Fruit fly (Drosophila melanogaster) whole organism, prepupa: ENCODE data around the gene CG31675.
A peak's percentile ranks its signal among the peaks of the same experiment; 100 is the strongest.

Experiments
- Blimp-1 ChIP-seq: fragments of 200-800 bp; sonication (Bioruptor generic); optimal IDR thresholded peaks from 3 replicates; lab custom pipeline; 2017; ENCODE audit warnings: missing biosample characterization, missing genetic modification characterization, mild to moderate bottlenecking, moderate library complexity, missing genetic modification reagents
- CG10669 ChIP-seq: fragments of 200-800 bp; sonication (Bioruptor generic); optimal IDR thresholded peaks from 3 replicates; lab custom pipeline; 2018; ENCODE audit warnings: missing biosample characterization, mild to moderate bottlenecking, missing genetic modification characterization, moderate library complexity
- CG15336 ChIP-seq: fragments of 200-800 bp; sonication (Bioruptor generic); IDR thresholded peaks from 2 replicates; pipeline ENCODE4 v1.3.6; 2022; ENCODE audit warnings: missing biosample characterization, missing genetic modification characterization
- CG16779 ChIP-seq: fragments of 200-800 bp; sonication (Bioruptor generic); optimal IDR thresholded peaks from 3 replicates; lab custom pipeline; 2017; ENCODE audit warnings: missing biosample characterization, mild to moderate bottlenecking, missing genetic modification characterization
- CG3032 ChIP-seq: fragments of 200-800 bp; optimal IDR thresholded peaks from 2 replicates; lab custom pipeline; 2019; ENCODE audit warnings: missing biosample characterization, mild to moderate bottlenecking, missing genetic modification characterization, moderate library complexity
- CG31627 ChIP-seq: fragments of 200-800 bp; sonication (Bioruptor generic); optimal IDR thresholded peaks from 3 replicates; lab custom pipeline; 2016; ENCODE audit warnings: missing biosample characterization, missing genetic modification characterization
- CG32006 ChIP-seq: fragments of 200-800 bp; sonication (Bioruptor generic); optimal IDR thresholded peaks from 3 replicates; lab custom pipeline; 2017; ENCODE audit warnings: missing biosample characterization, mild to moderate bottlenecking, missing genetic modification characterization
- CG6163 ChIP-seq: fragments of 200-800 bp; sonication (Bioruptor generic); IDR thresholded peaks from 3 replicates; pipeline ENCODE4 v1.3.6; 2022; ENCODE audit warnings: missing biosample characterization, missing genetic modification characterization
- CG6276 ChIP-seq: fragments of 200-800 bp; sonication (Bioruptor generic); optimal IDR thresholded peaks from 2 replicates; lab custom pipeline; 2017; ENCODE audit warnings: missing biosample characterization, mild to moderate bottlenecking, missing genetic modification characterization
- CG6808 ChIP-seq: fragments of 200-800 bp; sonication (Bioruptor generic); optimal IDR thresholded peaks from 3 replicates; lab custom pipeline; 2017; ENCODE audit warnings: missing biosample characterization, missing genetic modification characterization, mild to moderate bottlenecking, moderate library complexity, missing genetic modification reagents
- CG6854 ChIP-seq: fragments of 200-800 bp; sonication (Bioruptor generic); optimal IDR thresholded peaks from 2 replicates; lab custom pipeline; 2017; ENCODE audit warnings: missing biosample characterization, mild to moderate bottlenecking, missing genetic modification characterization
- CG7368 ChIP-seq: fragments of 200-800 bp; sonication (Bioruptor generic); optimal IDR thresholded peaks from 3 replicates; lab custom pipeline; 2016; ENCODE audit warnings: missing biosample characterization, missing genetic modification characterization
- CG8119 ChIP-seq: fragments of 200-800 bp; sonication (Bioruptor generic); IDR thresholded peaks from 3 replicates; pipeline ENCODE4 v1.3.6; 2022; ENCODE audit warnings: missing biosample characterization, missing genetic modification characterization
- Eip75B ChIP-seq: fragments of 200-800 bp; sonication (Bioruptor generic); optimal IDR thresholded peaks from 3 replicates; lab custom pipeline; 2016; ENCODE audit warnings: missing biosample characterization, missing genetic modification characterization
- Eip78C ChIP-seq: fragments of 200-800 bp; sonication (Bioruptor generic); peaks from one replicate; lab custom pipeline; 2016; ENCODE audit warnings: missing biosample characterization, missing genetic modification characterization
- Eip93F ChIP-seq: fragments of 200-800 bp; sonication (Bioruptor generic); optimal IDR thresholded peaks from 2 replicates; lab custom pipeline; 2016; ENCODE audit warnings: missing biosample characterization, mild to moderate bottlenecking, missing genetic modification characterization
- Hr38 ChIP-seq: sonication (Bioruptor generic); optimal IDR thresholded peaks from 2 replicates; lab custom pipeline; 2016; ENCODE audit warnings: missing biosample characterization, missing genetic modification characterization
- Smox ChIP-seq: fragments of 200-800 bp; sonication (Bioruptor generic); optimal IDR thresholded peaks from 3 replicates; lab custom pipeline; 2016; ENCODE audit warnings: missing biosample characterization, missing genetic modification characterization
- Sox14 ChIP-seq: fragments of 200-800 bp; sonication (Bioruptor generic); optimal IDR thresholded peaks from 3 replicates; lab custom pipeline; 2016; ENCODE audit warnings: missing biosample characterization, missing genetic modification characterization
- achi ChIP-seq: fragments of 200-800 bp; sonication (Bioruptor generic); optimal IDR thresholded peaks from 3 replicates; lab custom pipeline; 2016; ENCODE audit warnings: missing biosample characterization, missing genetic modification characterization
- acj6 ChIP-seq: fragments of 200-800 bp; sonication (Bioruptor generic); optimal IDR thresholded peaks from 3 replicates; lab custom pipeline; 2016; ENCODE audit warnings: missing biosample characterization, missing genetic modification characterization
- dsx ChIP-seq: fragments of 200-800 bp; optimal IDR thresholded peaks from 3 replicates; lab custom pipeline; 2019; ENCODE audit warnings: missing biosample characterization, mild to moderate bottlenecking, missing genetic modification characterization, moderate library complexity; ENCODE audit not compliant: poor library complexity, severe bottlenecking
- eg ChIP-seq: fragments of 200-800 bp; sonication (Bioruptor generic); IDR thresholded peaks from 3 replicates; pipeline ENCODE4 v1.3.6; 2022; ENCODE audit warnings: missing biosample characterization, missing genetic modification characterization
- fd59A ChIP-seq: fragments of 200-800 bp; sonication (Bioruptor generic); optimal IDR thresholded peaks from 2 replicates; lab custom pipeline; 2017; ENCODE audit warnings: missing biosample characterization, mild to moderate bottlenecking, missing genetic modification characterization, missing genetic modification reagents
- fkh ChIP-seq: fragments of 200-800 bp; sonication (Bioruptor generic); optimal IDR thresholded peaks from 3 replicates; lab custom pipeline; 2017; ENCODE audit warnings: missing biosample characterization, mild to moderate bottlenecking, missing genetic modification characterization, moderate library complexity
- net ChIP-seq: fragments of 200-800 bp; sonication (Bioruptor generic); optimal IDR thresholded peaks from 3 replicates; lab custom pipeline; 2016; ENCODE audit warnings: missing biosample characterization, missing genetic modification characterization
- salr ChIP-seq, 2 experiments: fragments of 200-800 bp; sonication (Bioruptor generic); optimal IDR thresholded peaks; 3 replicates each; lab custom pipeline; 2016 to 2018; ENCODE audit warnings: missing biosample characterization in 2 of 2, missing genetic modification characterization in 2 of 2, mild to moderate bottlenecking in 1 of 2
- spab ChIP-seq: fragments of 200-800 bp; sonication (Bioruptor generic); optimal IDR thresholded peaks from 2 replicates; lab custom pipeline; 2017; ENCODE audit warnings: missing biosample characterization, mild to moderate bottlenecking, missing genetic modification characterization, missing genetic modification reagents
- ss ChIP-seq, 2 experiments: fragments of 200-800 bp; sonication (Bioruptor generic); optimal IDR thresholded peaks; 2 replicates in 1 of 2; 3 replicates in 1 of 2; lab custom pipeline; 2017 to 2018; ENCODE audit warnings: mild to moderate bottlenecking in 2 of 2, missing biosample characterization in 2 of 2, missing genetic modification characterization in 2 of 2, moderate library complexity in 1 of 2
- svp ChIP-seq: fragments of 200-800 bp; sonication (Bioruptor generic); peaks from one replicate; lab custom pipeline; 2016; ENCODE audit warnings: missing biosample characterization, missing genetic modification characterization
- topi ChIP-seq: fragments of 200-800 bp; sonication (Bioruptor generic); optimal IDR thresholded peaks from 3 replicates; lab custom pipeline; 2016; ENCODE audit warnings: missing biosample characterization, missing genetic modification characterization

CG31675 gene

DNA sequence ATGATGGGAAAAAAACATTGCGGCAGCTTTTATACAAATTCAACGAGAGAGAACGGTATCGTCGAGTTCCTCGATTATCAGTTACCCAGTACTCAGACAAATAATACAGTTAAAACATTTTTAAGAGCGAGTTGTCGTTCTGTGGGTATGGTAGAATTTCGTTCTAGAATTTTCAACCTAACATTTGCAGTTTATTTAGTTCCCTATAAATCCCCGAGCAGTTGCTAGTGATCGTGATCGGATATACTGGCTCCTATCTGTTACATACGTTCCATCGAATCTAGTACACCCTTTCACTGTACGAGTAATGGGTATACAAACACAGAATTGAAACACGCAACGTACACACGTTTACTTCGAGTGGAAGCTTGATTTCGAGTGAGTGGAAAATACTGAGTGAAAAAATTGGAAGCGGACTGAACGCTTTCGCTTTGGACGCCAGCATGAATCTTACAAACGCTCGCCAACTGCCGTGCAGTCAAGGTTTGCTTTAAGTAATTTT, 2.7 kb upstream of the CG31675 start, which contains the start of gene CG9338 (continued):
- TF ChIP-seq salr (GFP tag; optimal IDR thresholded peaks at IDR 0.05; lab: Kevin White, UChicago) (peak in 1 of 2 experiments; percentile 53), CG6854 (GFP tag; lab: Kevin White, UChicago) (no peak), Hr38 (GFP tag; lab: Kevin White, UChicago) (no peak), CG8119 (peak; percentile 78; the same call in 2 of the 3 replicates), svp (GFP tag; lab: Kevin White, UChicago) (peak; percentile 90), CG6163 (no peak; the same call in 2 of the 3 replicates), spab (GFP tag; lab: Kevin White, UChicago) (peak; percentile 67), CG15336 (GFP tag; lab: Robert Waterston, UW) (peak; percentile 81), Smox (GFP tag; lab: Kevin White, UChicago) (peak; percentile 81), net (GFP tag; lab: Kevin White, UChicago) (peak; percentile 76), acj6 (peak; percentile 62), Eip93F (GFP tag; lab: Kevin White, UChicago) (no peak), topi (peak; percentile 84), dsx (no peak), Blimp-1 (GFP tag; lab: Kevin White, UChicago) (peak; percentile 83), CG32006 (peak; percentile 70), CG3032 (peak; percentile 81)

DNA sequence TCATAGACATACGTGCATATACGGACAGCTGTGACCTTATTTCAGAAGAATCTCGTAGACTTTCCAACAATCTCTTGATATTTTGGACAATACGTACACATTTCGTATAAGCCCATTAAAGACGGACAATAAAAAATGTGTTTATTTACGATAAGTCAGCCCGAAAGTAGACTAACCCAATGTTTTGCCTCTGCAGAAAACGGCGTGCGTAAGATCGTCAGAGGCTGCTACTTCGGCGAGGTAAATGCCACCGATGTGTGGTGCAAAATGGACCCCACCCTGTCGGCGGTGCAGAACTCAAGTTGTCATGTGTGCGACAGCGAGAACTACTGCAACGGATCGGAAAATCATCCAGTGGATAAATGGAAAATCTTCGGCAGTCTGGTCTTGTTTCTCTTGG, 1.4 kb downstream of the CG31675 start:
- TF ChIP-seq achi (GFP tag; lab: Kevin White, UChicago) = no peak
- no peak for TF ChIP-seq Sox14
- TF ChIP-seq fkh (GFP tag; lab: Kevin White, UChicago) = peak; percentile 6
- no peak for TF ChIP-seq CG7368

DNA sequence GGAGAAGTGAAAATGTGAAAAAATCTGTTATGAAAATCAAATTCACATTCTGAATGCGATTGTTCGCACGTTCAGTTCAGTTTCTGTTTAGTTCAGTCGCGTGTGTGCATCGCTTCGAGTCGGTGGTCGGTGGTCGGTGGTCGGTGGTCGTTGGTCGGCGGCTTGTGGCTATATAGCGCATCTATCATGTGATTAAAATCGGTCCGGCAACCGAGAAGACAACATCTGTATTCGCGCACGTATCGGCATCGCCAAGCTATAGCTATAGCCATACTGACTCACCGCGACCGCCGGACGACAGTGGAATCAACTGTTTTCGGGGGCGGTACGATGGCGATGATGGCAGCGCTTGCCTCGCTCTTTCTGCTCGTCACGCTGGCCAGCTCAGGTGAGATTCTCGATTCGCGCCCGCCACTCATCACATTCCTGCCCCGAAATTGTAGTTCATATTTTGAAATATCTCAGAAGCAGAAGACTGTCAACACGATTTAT, 2.3 kb downstream of the CG31675 start, which contains the start of gene CG14401:
CG14401 (plus strand) TSS at position 51 of the 492 bp plus-strand sequence.
- TF ChIP-seq Eip78C (GFP tag; lab: Kevin White, UChicago) = peak; percentile 27
- no peak for TF ChIP-seq dsx
- no peak for TF ChIP-seq CG16779 (tag; lab: Kevin White, UChicago)
- peak; percentile 54 for TF ChIP-seq svp (GFP tag; lab: Kevin White, UChicago)
- no peak for TF ChIP-seq spab (GFP tag; lab: Kevin White, UChicago)
- no peak for TF ChIP-seq fkh (GFP tag; lab: Kevin White, UChicago)
- TF ChIP-seq Eip75B (GFP tag; lab: Kevin White, UChicago) = no peak
- TF ChIP-seq CG31627 (GFP tag; lab: Kevin White, UChicago) = no peak
- TF ChIP-seq eg = no peak
- no peak for TF ChIP-seq fd59A (GFP tag; lab: Kevin White, UChicago)

- TF ChIP-seq CG10669 (GFP tag; lab: Kevin White, UChicago) = no peak
Measured at dm6 chr2L:20874514-20874913, 7.0 kb downstream of the CG31675 start.

DNA sequence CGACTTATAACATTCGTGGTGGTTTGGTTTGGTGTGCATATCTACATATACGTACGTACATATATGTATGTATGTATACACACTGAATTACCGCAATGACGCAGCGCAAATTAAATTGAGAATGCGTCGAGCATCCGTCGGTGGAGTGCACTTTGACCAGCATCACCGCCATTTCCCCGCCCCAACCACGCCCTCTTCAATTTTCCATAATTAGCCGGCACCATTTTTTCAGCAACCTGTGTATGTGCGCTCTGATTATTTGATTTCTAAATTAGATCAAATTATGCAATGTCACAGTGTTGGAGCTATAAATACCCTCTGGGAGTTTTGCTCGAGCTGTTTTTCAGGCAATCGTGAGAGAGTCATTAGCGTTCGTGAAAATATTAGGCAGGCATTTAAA, 10.5 kb downstream of the CG31675 start:
- peak; percentile 5 for TF ChIP-seq CG6276 (GFP tag; lab: Kevin White, UChicago)
- no peak for TF ChIP-seq CG8119
- peak; percentile 3 for TF ChIP-seq CG6808 (GFP tag; lab: Kevin White, UChicago)
- TF ChIP-seq CG7368 = no peak
- TF ChIP-seq CG6854 (GFP tag; lab: Kevin White, UChicago) = peak; percentile 6
- peak; percentile 9 to 41 for TF ChIP-seq ss (GFP tag; optimal IDR thresholded peaks at IDR 0.05; lab: Kevin White, UChicago)
- TF ChIP-seq CG16779 (tag; lab: Kevin White, UChicago) = no peak

DNA sequence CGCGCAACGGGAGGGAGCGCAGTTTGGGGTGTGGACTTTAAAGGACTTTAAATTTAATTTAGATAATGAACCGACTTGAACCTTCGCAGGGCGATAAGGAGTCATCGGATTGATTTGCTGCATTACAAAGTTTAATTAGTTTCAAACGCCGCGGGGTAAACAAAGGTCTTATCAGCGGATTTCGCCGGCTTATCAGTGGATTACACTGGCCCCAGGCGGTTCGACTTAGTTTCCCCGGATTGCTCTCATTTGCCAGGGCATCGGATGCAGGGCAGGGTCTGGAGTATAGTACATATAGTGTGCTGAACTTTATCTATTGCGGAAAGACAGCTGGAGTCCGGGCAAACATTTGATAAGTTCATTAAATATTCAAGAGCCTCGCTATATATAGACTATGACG, 10.9 kb downstream of the CG31675 start:
- no peak for TF ChIP-seq CG7368
- peak; percentile 80 for TF ChIP-seq svp (GFP tag; lab: Kevin White, UChicago)
- peak; percentile 43 for TF ChIP-seq Eip78C (GFP tag; lab: Kevin White, UChicago)
